Fruit fly (Drosophila melanogaster) whole organism, embryonic: ENCODE data around the gene CG10694.

Experiments used
- Atf-2 ChIP-seq: fragments of 200-800 bp; sonication (Bioruptor generic); optimal IDR thresholded peaks from 2 replicates; lab custom pipeline; 2016; ENCODE audit warnings: missing biosample characterization, missing genetic modification characterization
- B-H1 ChIP-seq: fragments of 200-800 bp; sonication (Bioruptor generic); IDR thresholded peaks from 3 replicates; pipeline ENCODE4 v1.3.6; 2022; ENCODE audit warnings: missing biosample characterization, missing genetic modification characterization
- CG10654 ChIP-seq: fragments of 200-800 bp; sonication (Bioruptor generic); optimal IDR thresholded peaks from 2 replicates; lab custom pipeline; 2016; ENCODE audit warnings: missing biosample characterization, missing genetic modification characterization
- CG11696 ChIP-seq: fragments of 200-800 bp; sonication (Bioruptor generic); IDR thresholded peaks from 2 replicates; pipeline ENCODE4 v1.3.6; 2022; ENCODE audit warnings: missing biosample characterization, missing genetic modification characterization
- CG12769 ChIP-seq: fragments of 200-800 bp; sonication (Bioruptor generic); optimal IDR thresholded peaks from 2 replicates; lab custom pipeline; 2019; ENCODE audit warnings: missing biosample characterization, mild to moderate bottlenecking, missing genetic modification characterization, moderate library complexity
- CG2199 ChIP-seq: fragments of 200-800 bp; sonication (Bioruptor generic); IDR thresholded peaks from 3 replicates; pipeline ENCODE4 v1.3.6; 2022; ENCODE audit warnings: missing biosample characterization, missing genetic modification characterization
- CG31365 ChIP-seq: fragments of 200-800 bp; sonication (Bioruptor generic); optimal IDR thresholded peaks from 2 replicates; lab custom pipeline; 2018; ENCODE audit warnings: missing biosample characterization, mild to moderate bottlenecking, missing genetic modification characterization
- CG4424 ChIP-seq: fragments of 200-800 bp; sonication (Bioruptor generic); optimal IDR thresholded peaks from 3 replicates; lab custom pipeline; 2016; ENCODE audit warnings: missing biosample characterization, missing genetic modification characterization
- CG5180 ChIP-seq: fragments of 200-800 bp; sonication (Bioruptor generic); optimal IDR thresholded peaks from 3 replicates; lab custom pipeline; 2017; ENCODE audit warnings: missing biosample characterization, missing genetic modification characterization, mild to moderate bottlenecking, moderate library complexity, missing genetic modification reagents
- CG5245 ChIP-seq: fragments of 200-800 bp; sonication (Bioruptor generic); optimal IDR thresholded peaks from 3 replicates; lab custom pipeline; 2016; ENCODE audit warnings: missing biosample characterization, missing genetic modification characterization
- CG7271 ChIP-seq: fragments of 200-800 bp; sonication (Bioruptor generic); optimal IDR thresholded peaks from 2 replicates; lab custom pipeline; 2018; ENCODE audit warnings: missing biosample characterization, mild to moderate bottlenecking, missing genetic modification characterization, moderate library complexity
- CG7987 ChIP-seq: fragments of 200-800 bp; sonication (Bioruptor generic); optimal IDR thresholded peaks from 2 replicates; lab custom pipeline; 2018; ENCODE audit warnings: missing biosample characterization, mild to moderate bottlenecking, missing genetic modification characterization, moderate library complexity
- CG9797 ChIP-seq: fragments of 200-800 bp; sonication (Bioruptor generic); optimal IDR thresholded peaks from 3 replicates; lab custom pipeline; 2018; ENCODE audit warnings: missing biosample characterization, mild to moderate bottlenecking, missing genetic modification characterization
- CG9932 ChIP-seq: fragments of 200-800 bp; sonication (Bioruptor generic); IDR thresholded peaks from 2 replicates; pipeline ENCODE4 v1.3.6; 2022; ENCODE audit warnings: missing biosample characterization, missing genetic modification characterization
- D19B ChIP-seq: fragments of 200-800 bp; sonication (Bioruptor generic); optimal IDR thresholded peaks from 2 replicates; lab custom pipeline; 2017; ENCODE audit warnings: missing biosample characterization, mild to moderate bottlenecking, missing genetic modification characterization
- Dll ChIP-seq: fragments of 200-800 bp; sonication (Bioruptor generic); IDR thresholded peaks from 4 replicates; pipeline ENCODE4 v1.3.6; 2022; ENCODE audit warnings: missing biosample characterization, missing genetic modification characterization; ENCODE audit not compliant: partially characterized antibody
- Fer1 ChIP-seq: fragments of 200-800 bp; sonication (Bioruptor generic); optimal IDR thresholded peaks from 2 replicates; lab custom pipeline; 2017; ENCODE audit warnings: missing biosample characterization, mild to moderate bottlenecking, missing genetic modification characterization
- HHEX ChIP-seq: fragments of 200-800 bp; sonication (Bioruptor generic); optimal IDR thresholded peaks from 3 replicates; lab custom pipeline; 2017; ENCODE audit warnings: missing biosample characterization, mild to moderate bottlenecking, missing genetic modification characterization, missing genetic modification reagents
- Hr39 ChIP-seq: fragments of >200 bp; optimal IDR thresholded peaks from 2 replicates; lab custom pipeline; 2017
- Hr51 ChIP-seq, 2 experiments: fragments of 200-800 bp; sonication (Bioruptor generic); optimal IDR thresholded peaks; 2 replicates in 1 of 2; 3 replicates in 1 of 2; lab custom pipeline; 2016 to 2018; ENCODE audit warnings: missing biosample characterization in 2 of 2, missing genetic modification characterization in 2 of 2, mild to moderate bottlenecking in 1 of 2, moderate library complexity in 1 of 2
- Hr78 ChIP-seq, 2 experiments: fragments of 200-800 bp in 1 of 2; fragments of >200 bp in 1 of 2; sonication (Bioruptor generic) in 1 of 2; optimal IDR thresholded peaks; 2 replicates each; lab custom pipeline; 2017 to 2019; ENCODE audit warnings: missing biosample characterization in 2 of 2, missing genetic modification characterization in 2 of 2, mild to moderate bottlenecking in 1 of 2, moderate library complexity in 1 of 2
- Mad ChIP-seq: fragments of 200-800 bp; sonication (Bioruptor generic); optimal IDR thresholded peaks from 2 replicates; lab custom pipeline; 2016; ENCODE audit warnings: missing biosample characterization, missing genetic modification characterization
- NC2α ChIP-seq: fragments of 200-800 bp; sonication (Bioruptor generic); optimal IDR thresholded peaks from 2 replicates; lab custom pipeline; 2016; ENCODE audit warnings: missing biosample characterization, missing genetic modification characterization
- NC2β ChIP-seq: fragments of 200-800 bp; sonication (Bioruptor generic); optimal IDR thresholded peaks from 2 replicates; lab custom pipeline; 2016; ENCODE audit warnings: missing biosample characterization, missing genetic modification characterization
- Optix ChIP-seq: fragments of 200-800 bp; sonication (Bioruptor generic); IDR thresholded peaks from 3 replicates; pipeline ENCODE4 v1.3.6; 2022; ENCODE audit warnings: missing biosample characterization, missing genetic modification characterization
- Sox102F ChIP-seq: fragments of 200-800 bp; sonication (Bioruptor generic); optimal IDR thresholded peaks from 2 replicates; lab custom pipeline; 2018; ENCODE audit warnings: missing biosample characterization, mild to moderate bottlenecking, missing genetic modification characterization, moderate library complexity
- Sry-δ ChIP-seq: fragments of 200-800 bp; sonication (Bioruptor generic); optimal IDR thresholded peaks from 2 replicates; lab custom pipeline; 2016; ENCODE audit warnings: missing biosample characterization, missing genetic modification characterization
- Xrp1 ChIP-seq: fragments of 200-800 bp; sonication (Bioruptor generic); IDR thresholded peaks from 2 replicates; pipeline ENCODE4 v1.3.6; 2022; ENCODE audit warnings: missing biosample characterization, missing genetic modification characterization
- abd-A ChIP-seq: fragments of 200-800 bp; sonication (Bioruptor generic); optimal IDR thresholded peaks from 3 replicates; lab custom pipeline; 2019; ENCODE audit warnings: missing biosample characterization, mild to moderate bottlenecking, missing genetic modification characterization, moderate library complexity
- amos ChIP-seq: fragments of 200-800 bp; sonication (Bioruptor generic); IDR thresholded peaks from 2 replicates; pipeline ENCODE4 v1.3.6; 2022; ENCODE audit warnings: missing biosample characterization, missing genetic modification characterization; ENCODE audit not compliant: partially characterized antibody
- aop ChIP-seq: fragments of 200-800 bp; sonication (Bioruptor generic); IDR thresholded peaks from 2 replicates; pipeline ENCODE4 v1.3.6; 2022; ENCODE audit warnings: missing biosample characterization, missing genetic modification characterization
- ap ChIP-seq: fragments of 200-800 bp; sonication (Bioruptor generic); IDR thresholded peaks from 2 replicates; pipeline ENCODE4 v1.3.6; 2022; ENCODE audit warnings: missing biosample characterization, missing genetic modification characterization
- ase ChIP-seq: fragments of 200-800 bp; sonication (Bioruptor generic); IDR thresholded peaks from 3 replicates; pipeline ENCODE4 v1.3.6; 2022; ENCODE audit warnings: missing biosample characterization, missing genetic modification characterization
- da ChIP-seq: fragments of 200-800 bp; sonication (Bioruptor generic); optimal IDR thresholded peaks from 2 replicates; lab custom pipeline; 2016; ENCODE audit warnings: missing biosample characterization, missing genetic modification characterization
- ftz-f1 ChIP-seq: fragments of 200-800 bp; sonication (Bioruptor generic); optimal IDR thresholded peaks from 2 replicates; lab custom pipeline; 2016; ENCODE audit warnings: missing biosample characterization, missing genetic modification characterization
- gsb-n ChIP-seq: fragments of 200-800 bp; sonication (Bioruptor generic); optimal IDR thresholded peaks from 3 replicates; lab custom pipeline; 2018; ENCODE audit warnings: missing biosample characterization, mild to moderate bottlenecking, missing genetic modification characterization
- org-1 ChIP-seq: fragments of 200-800 bp; sonication (Bioruptor generic); optimal IDR thresholded peaks from 2 replicates; lab custom pipeline; 2017; ENCODE audit warnings: missing biosample characterization, missing genetic modification characterization
- pho ChIP-seq: fragments of 200-800 bp; sonication (Bioruptor generic); optimal IDR thresholded peaks from 2 replicates; lab custom pipeline; 2016; ENCODE audit warnings: missing biosample characterization, missing genetic modification characterization
- prd ChIP-seq, 3 experiments: fragments of >200 bp in 2 of 3; fragments of 200-800 bp in 1 of 3; sonication (Bioruptor generic) in 1 of 3; optimal IDR thresholded peaks in 2 of 3; IDR thresholded peaks in 1 of 3; 2 replicates in 2 of 3; 3 replicates in 1 of 3; pipeline versions ENCODE4 v1.3.6 to Lab custom; 2017 to 2022; ENCODE audit warnings: missing biosample characterization in 1 of 3, missing genetic modification characterization in 1 of 3
- pros ChIP-seq: fragments of 200-800 bp; sonication (Bioruptor generic); optimal IDR thresholded peaks from 3 replicates; lab custom pipeline; 2019; ENCODE audit warnings: missing biosample characterization, mild to moderate bottlenecking, missing genetic modification characterization, moderate library complexity
- scrt ChIP-seq: fragments of 200-800 bp; sonication (Bioruptor generic); optimal IDR thresholded peaks from 2 replicates; lab custom pipeline; 2018; ENCODE audit warnings: missing biosample characterization, mild to moderate bottlenecking, missing genetic modification characterization, moderate library complexity
- tin ChIP-seq: fragments of 200-800 bp; sonication (Bioruptor generic); optimal IDR thresholded peaks from 3 replicates; lab custom pipeline; 2016; ENCODE audit warnings: missing biosample characterization, missing genetic modification characterization
- tll ChIP-seq, 2 experiments: fragments of 200-800 bp in 1 of 2; fragments of >200 bp in 1 of 2; sonication (Bioruptor generic) in 1 of 2; optimal IDR thresholded peaks; 2 replicates each; lab custom pipeline; 2017 to 2019; ENCODE audit warnings: missing biosample characterization in 2 of 2, missing genetic modification characterization in 2 of 2, mild to moderate bottlenecking in 1 of 2, moderate library complexity in 1 of 2
- usp ChIP-seq: fragments of >200 bp; optimal IDR thresholded peaks from 2 replicates; lab custom pipeline; 2017; ENCODE audit warnings: missing biosample characterization, missing genetic modification characterization
- wek ChIP-seq: fragments of 200-800 bp; sonication (Bioruptor generic); optimal IDR thresholded peaks from 3 replicates; lab custom pipeline; 2018; ENCODE audit warnings: missing biosample characterization, mild to moderate bottlenecking, missing genetic modification characterization, moderate library complexity
- wor ChIP-seq: fragments of 200-800 bp; sonication (Bioruptor generic); IDR thresholded peaks from 2 replicates; pipeline ENCODE4 v1.3.6; 2022; ENCODE audit warnings: missing biosample characterization, missing genetic modification characterization
- z ChIP-seq: fragments of 200-800 bp; sonication (Bioruptor generic); IDR thresholded peaks from 3 replicates; pipeline ENCODE4 v1.3.6; 2022; ENCODE audit warnings: missing biosample characterization, missing genetic modification characterization

The CG10694 gene

dm6 chr3R:24099039-24100026 lies 7.9 kb upstream of the CG10694 start (continued):
- peak; percentile 85 for TF ChIP-seq Sox102F (GFP tag; lab: Kevin White, UChicago)
- peak; percentile 72 for TF ChIP-seq CG4424 (GFP tag; lab: Kevin White, UChicago)
- TF ChIP-seq Mad = peak; percentile 73
- peak; percentile 95 for TF ChIP-seq D19B (GFP tag; lab: Kevin White, UChicago)
- TF ChIP-seq org-1 (GFP tag; lab: Kevin White, UChicago) = peak; percentile 36
- TF ChIP-seq usp (GFP tag; lab: Kevin White, UChicago) = no peak
- TF ChIP-seq pros (GFP tag; lab: Kevin White, UChicago) = no peak
- TF ChIP-seq tin (GFP tag; lab: Kevin White, UChicago) = peak; percentile 81
- no peak for TF ChIP-seq tll (GFP tag; optimal IDR thresholded peaks at IDR 0.05; lab: Kevin White, UChicago)
- no peak for TF ChIP-seq abd-A
- TF ChIP-seq scrt = peak; percentile 60
- TF ChIP-seq Fer1 = peak; percentile 69
- TF ChIP-seq prd (optimal IDR thresholded peaks at IDR 0.05; lab: Kevin White, UChicago) = no peak
- peak; percentile 89 for TF ChIP-seq prd (GFP tag; IDR thresholded peaks at IDR 0.05; lab: Robert Waterston, UW)
- TF ChIP-seq HHEX (GFP tag; lab: Kevin White, UChicago) = peak; percentile 79
- TF ChIP-seq NC2β = peak; percentile 78
- peak; percentile 28 for TF ChIP-seq CG31365 (tag; lab: Kevin White, UChicago)
- peak; percentile 74 for TF ChIP-seq ap (GFP tag; lab: Robert Waterston, UW)
- no peak for TF ChIP-seq z (GFP tag; lab: Robert Waterston, UW)
- TF ChIP-seq CG7987 (GFP tag; lab: Kevin White, UChicago) = no peak
- no peak for TF ChIP-seq CG9797 (GFP tag; lab: Kevin White, UChicago)
- peak; percentile 55 for TF ChIP-seq NC2α (GFP tag; lab: Kevin White, UChicago)
- no peak for TF ChIP-seq wek (GFP tag; lab: Kevin White, UChicago)
- peak; percentile 87 for TF ChIP-seq Xrp1 (GFP tag; lab: Robert Waterston, UW)
- peak in 1 of 2 experiments; percentile 73 for TF ChIP-seq Hr78 (GFP tag; optimal IDR thresholded peaks at IDR 0.05; lab: Kevin White, UChicago)
- 0 out of 3 replicates have a peak, but pooled peaks have one; percentile 29 for TF ChIP-seq CG2199 (GFP tag; lab: Robert Waterston, UW)
- no peak for TF ChIP-seq Hr39
- TF ChIP-seq ftz-f1 (GFP tag; lab: Kevin White, UChicago) = no peak
- no peak for TF ChIP-seq Dll (GFP tag; lab: Robert Waterston, UW)
- peak; percentile 43 for TF ChIP-seq gsb-n (tag; lab: Kevin White, UChicago)
- peak; percentile 70 to 71 for TF ChIP-seq Hr51 (GFP tag; optimal IDR thresholded peaks at IDR 0.05; lab: Kevin White, UChicago)
- peak; percentile 66 for TF ChIP-seq CG5245 (GFP tag; lab: Kevin White, UChicago)
- peak; percentile 82 for TF ChIP-seq Atf-2 (GFP tag; lab: Kevin White, UChicago)
- peak; percentile 35 for TF ChIP-seq CG10654 (GFP tag; lab: Kevin White, UChicago)
- TF ChIP-seq wor (GFP tag; lab: Robert Waterston, UW) = peak; percentile 61; the same call in 1 of the 2 replicates
- peak; percentile 89 for TF ChIP-seq CG12769 (tag; lab: Kevin White, UChicago)
- peak; percentile 68 for TF ChIP-seq CG11696
- peak; percentile 75 for TF ChIP-seq ase (GFP tag; lab: Robert Waterston, UW)
- TF ChIP-seq CG5180 (GFP tag; lab: Kevin White, UChicago) = no peak
- peak; percentile 17 for TF ChIP-seq da (GFP tag; lab: Kevin White, UChicago)
- TF ChIP-seq Optix (GFP tag; lab: Robert Waterston, UW) = peak; percentile 70; the same call in 2 of the 3 replicates
- no peak for TF ChIP-seq amos (GFP tag; lab: Robert Waterston, UW)
- no peak for TF ChIP-seq CG7271 (tag; lab: Kevin White, UChicago)
- TF ChIP-seq CG9932 (GFP tag; lab: Robert Waterston, UW) = peak; percentile 79
- TF ChIP-seq aop (GFP tag; lab: Robert Waterston, UW) = peak; percentile 57; the same call in 1 of the 2 replicates
- TF ChIP-seq pho (GFP tag; lab: Kevin White, UChicago) = peak; percentile 74
- TF ChIP-seq B-H1 = peak; percentile 85
- peak; percentile 44 for TF ChIP-seq Sry-δ (GFP tag; lab: Kevin White, UChicago)
